Fruit fly (Drosophila melanogaster): ENCODE measurements around the gene promL.

The promL gene

DNA sequence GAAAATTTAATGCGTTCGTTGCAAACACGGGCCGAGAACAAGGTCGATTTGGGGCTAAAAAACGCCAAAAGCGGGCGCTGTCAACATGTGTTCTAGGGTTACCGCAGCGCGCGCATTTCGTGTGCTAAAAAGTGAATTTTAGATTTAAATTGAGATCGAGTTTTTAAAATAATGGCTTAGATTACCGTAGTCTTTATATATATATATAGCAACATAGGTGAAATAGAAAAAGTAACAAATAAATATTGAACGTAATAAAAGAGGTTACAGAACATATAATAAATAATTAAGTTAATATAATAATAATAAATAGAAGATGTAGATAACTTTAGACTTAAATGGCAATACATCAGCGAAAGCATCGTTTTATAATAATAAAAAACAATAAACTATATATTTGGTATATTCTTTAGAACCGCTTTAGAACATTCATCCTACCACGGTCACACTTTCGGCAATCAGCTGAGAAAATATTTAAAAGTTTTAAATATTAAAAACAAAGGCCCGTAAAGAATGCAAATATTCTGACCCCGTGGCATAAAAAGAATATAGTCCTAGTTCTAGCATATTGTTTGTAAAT lies 15.9 kb upstream of the promL start, which contains the start of the genes CG11537 and Alg2 (continued):
- TF ChIP-seq CG3995 (GFP tag; optimal IDR thresholded peaks at IDR 0.05) (no peak), ranshi (GFP tag; IDR thresholded peaks at IDR 0.05) (no peak), CG2875 (GFP tag; optimal IDR thresholded peaks at IDR 0.05) (no peak), oc (tag; optimal IDR thresholded peaks at IDR 0.05) (no peak), hth (optimal IDR thresholded peaks at IDR 0.05) (no peak), p53 (GFP tag; optimal IDR thresholded peaks at IDR 0.05) (no peak), nom (GFP tag; optimal IDR thresholded peaks at IDR 0.05) (no peak), CG8944 (GFP tag; optimal IDR thresholded peaks at IDR 0.05) (no peak), pan (optimal IDR thresholded peaks at IDR 0.05) (no peak), pan (GFP tag; optimal IDR thresholded peaks at IDR 0.05 in 1 of 2, IDR thresholded peaks at IDR 0.05 in 1 of 2) (no peak), Dad (GFP tag; optimal IDR thresholded peaks at IDR 0.05) (no peak), aop (GFP tag; IDR thresholded peaks at IDR 0.05) (no peak), vfl (GFP tag; optimal IDR thresholded peaks at IDR 0.05) (no peak), CG18599 (GFP tag; optimal IDR thresholded peaks at IDR 0.05) (peak; percentile 39), hb (GFP tag; IDR thresholded peaks at IDR 0.05; ENCODE audit: partially characterized antibody) (no peak), cwo (GFP tag; optimal IDR thresholded peaks at IDR 0.05) (no peak), esg (GFP tag; conservative IDR thresholded peaks at IDR 0.05) (no peak), CG10959 (GFP tag; IDR thresholded peaks at IDR 0.05) (no peak), otp (GFP tag; IDR thresholded peaks at IDR 0.05) (no peak), nerfin-1 (tag; optimal IDR thresholded peaks at IDR 0.05) (no peak), wek (GFP tag; optimal IDR thresholded peaks at IDR 0.05) (no peak), sr (GFP tag; IDR thresholded peaks at IDR 0.05) (no peak), D (optimal IDR thresholded peaks at IDR 0.05) (no peak), D (GFP tag; optimal IDR thresholded peaks at IDR 0.05) (no peak), CG6791 (GFP tag; IDR thresholded peaks at IDR 0.05; ENCODE audit: partially characterized antibody) (no peak), NC2β (GFP tag; optimal IDR thresholded peaks at IDR 0.05) (no peak), Stat92E (GFP tag; optimal IDR thresholded peaks at IDR 0.05) (no peak), Atf6 (GFP tag; IDR thresholded peaks at IDR 0.05) (0 out of 2 replicates have a peak, but pooled peaks have one; percentile 32), Side (GFP tag; optimal IDR thresholded peaks at IDR 0.05) (no peak), ttk (GFP tag; IDR thresholded peaks at IDR 0.05) (no peak), CG15269 (tag; optimal IDR thresholded peaks at IDR 0.05) (peak; percentile 26), Optix (GFP tag; IDR thresholded peaks at IDR 0.05) (no peak), eyg (GFP tag; optimal IDR thresholded peaks at IDR 0.05) (no peak), Xbp1 (GFP tag; optimal IDR thresholded peaks at IDR 0.05) (peak; percentile 34), CG8281 (tag; optimal IDR thresholded peaks at IDR 0.05) (no peak), scrt (GFP tag; optimal IDR thresholded peaks at IDR 0.05) (peak; percentile 56), CG2129 (GFP tag; IDR thresholded peaks at IDR 0.05; ENCODE audit: partially characterized antibody) (no peak), Ssrp (tag; optimal IDR thresholded peaks at IDR 0.05) (no peak), tx (GFP tag; optimal IDR thresholded peaks at IDR 0.05) (no peak), CG34376 (GFP tag; optimal IDR thresholded peaks at IDR 0.05) (no peak), CG2712 (tag; optimal IDR thresholded peaks at IDR 0.05) (peak; percentile 45), lab (GFP tag; optimal IDR thresholded peaks at IDR 0.05) (peak; percentile 59), sens-2 (GFP tag; IDR thresholded peaks at IDR 0.05) (no peak), Dip3 (GFP tag; optimal IDR thresholded peaks at IDR 0.05) (no peak), mam (GFP tag; optimal IDR thresholded peaks at IDR 0.05) (peak; percentile 15), CG18764 (GFP tag; optimal IDR thresholded peaks at IDR 0.05) (no peak), ken (GFP tag; IDR thresholded peaks at IDR 0.05) (no peak), CG12299 (tag; optimal IDR thresholded peaks at IDR 0.05) (no peak), Ets65A (GFP tag) (no peak), CG6689 (GFP tag; IDR thresholded peaks at IDR 0.05) (no peak), Bteb2 (GFP tag; optimal IDR thresholded peaks at IDR 0.05) (no peak), CG13296 (GFP tag; optimal IDR thresholded peaks at IDR 0.05) (no peak)
